Worm (Caenorhabditis elegans): ENCODE measurements around the gene utx-1.

Gene utx-1

DNA sequence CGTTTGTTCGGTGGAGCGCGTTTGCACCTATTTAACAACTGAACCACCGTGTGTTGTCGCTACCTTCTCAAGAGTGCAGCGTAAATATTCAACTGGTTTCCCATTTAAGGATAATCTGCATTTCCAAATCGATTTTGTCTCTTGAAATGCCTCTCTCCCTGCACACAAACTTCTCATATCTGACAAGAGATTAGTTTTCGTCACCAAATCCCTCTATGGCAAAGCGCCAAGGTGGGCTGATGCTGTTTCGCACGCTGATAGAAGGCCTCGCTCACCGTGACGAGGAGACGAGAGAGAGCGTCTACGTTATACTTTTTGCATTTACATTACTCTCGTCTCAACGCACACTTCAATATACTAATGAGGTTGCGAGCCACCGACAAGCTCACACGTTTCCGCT, 42.8 kb downstream of the utx-1 start:
- TF ChIP-seq K02D7.2 (tag; optimal IDR thresholded peaks at IDR 0.05) (no peak), pqm-1 (tag; optimal IDR thresholded peaks at IDR 0.05) (no peak), hlh-8 (tag; optimal IDR thresholded peaks at IDR 0.05) (no peak), nfya-1 (tag; optimal IDR thresholded peaks at IDR 0.05) (no peak), mec-3 (tag; optimal IDR thresholded peaks at IDR 0.05; ENCODE audit: borderline replicate concordance) (no peak), hlh-6 (tag; optimal IDR thresholded peaks at IDR 0.05) (no peak), unc-3 (GFP tag; conservative IDR thresholded peaks at IDR 0.05) (no peak), unc-3 (tag; optimal IDR thresholded peaks at IDR 0.05) (no peak), ceh-48 (tag; optimal IDR thresholded peaks at IDR 0.05) (no peak), hlh-13 (GFP tag; optimal IDR thresholded peaks at IDR 0.05) (no peak), ets-4 (tag; optimal IDR thresholded peaks at IDR 0.05) (no peak), C38D4.7 (GFP tag; optimal IDR thresholded peaks at IDR 0.05) (no peak), ceh-24 (tag; optimal IDR thresholded peaks at IDR 0.05) (no peak), syd-9 (tag; optimal IDR thresholded peaks at IDR 0.05) (no peak), tbx-2 (tag; optimal IDR thresholded peaks at IDR 0.05) (no peak), ztf-16 (tag; optimal IDR thresholded peaks at IDR 0.05) (no peak)

DNA sequence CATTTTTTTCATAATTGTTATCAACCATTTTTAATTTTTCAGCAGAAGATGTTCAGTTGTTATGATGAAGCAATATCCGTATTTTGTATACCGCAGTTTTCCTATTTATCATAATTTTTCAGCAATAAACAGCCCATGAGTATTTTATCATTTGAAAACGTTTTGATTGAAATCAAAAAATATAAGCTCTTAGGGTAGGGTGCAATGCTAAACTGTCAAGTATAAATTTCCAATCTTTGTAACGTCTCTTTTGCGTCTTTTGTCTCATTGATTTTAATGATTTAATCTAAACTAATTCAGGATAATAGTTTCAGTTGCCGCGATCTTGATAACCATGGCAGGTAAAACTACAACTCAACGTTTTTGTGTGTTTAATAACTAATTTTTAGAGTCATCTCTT, 44.3 kb downstream of the utx-1 start, which contains the start of gene F18E9.1:
Gene F18E9.1, plus strand, starts transcription at position 301 of the 400 bp plus-strand sequence.
- TF ChIP-seq ceh-9 (tag; optimal IDR thresholded peaks at IDR 0.05) (no peak), rnt-1 (tag; optimal IDR thresholded peaks at IDR 0.05) (no peak), ceh-6 (GFP tag; optimal IDR thresholded peaks at IDR 0.05) (no peak), C08G9.2 (tag; optimal IDR thresholded peaks at IDR 0.05) (no peak), sox-4 (tag; optimal IDR thresholded peaks at IDR 0.05) (no peak), pha-2 (tag; optimal IDR thresholded peaks at IDR 0.05) (no peak), pag-3 (tag; optimal IDR thresholded peaks at IDR 0.05; ENCODE audit: borderline replicate concordance) (no peak), ref-2 (tag; optimal IDR thresholded peaks at IDR 0.05) (no peak), odd-2 (tag; optimal IDR thresholded peaks at IDR 0.05) (no peak), ahr-1 (tag; optimal IDR thresholded peaks at IDR 0.05) (no peak), ztf-16 (tag; optimal IDR thresholded peaks at IDR 0.05) (no peak), ceh-18 (tag; optimal IDR thresholded peaks at IDR 0.05) (no peak), ceh-31 (tag; optimal IDR thresholded peaks at IDR 0.05) (no peak), gmeb-2 (tag; optimal IDR thresholded peaks at IDR 0.05) (no peak), ets-4 (tag; optimal IDR thresholded peaks at IDR 0.05) (no peak)

DNA sequence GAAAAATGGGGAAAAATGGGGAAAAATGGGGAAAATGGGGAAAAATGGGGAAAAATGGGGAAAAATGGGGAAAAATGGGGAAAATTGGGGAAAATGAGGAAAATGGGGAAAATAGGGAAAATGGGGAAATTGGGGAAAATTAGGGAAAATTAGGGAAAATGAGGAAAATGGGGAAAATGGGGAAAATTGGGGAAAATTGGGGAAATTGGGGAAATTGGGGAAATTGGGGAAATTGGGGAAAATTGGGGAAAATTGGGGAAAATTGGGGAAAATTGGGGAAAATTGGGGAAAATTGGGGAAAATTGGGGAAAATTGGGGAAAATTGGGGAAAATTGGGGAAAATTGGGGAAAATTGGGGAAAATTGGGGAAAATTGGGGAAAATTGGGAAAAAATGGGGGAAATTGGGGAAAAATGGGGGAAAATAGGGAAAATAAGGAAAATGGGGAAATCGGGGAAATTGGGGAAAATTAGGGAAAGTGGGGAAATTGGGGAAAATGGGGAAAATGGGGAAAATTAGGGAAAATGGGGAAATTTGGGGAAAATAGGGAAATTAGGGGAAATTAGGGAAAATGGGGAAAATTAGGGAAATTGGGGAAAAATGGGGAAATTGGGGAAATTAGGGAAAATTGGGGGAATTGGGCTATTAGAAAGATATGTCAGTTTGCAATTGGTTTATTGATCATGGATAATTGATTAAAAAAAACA, 45.9 kb downstream of the utx-1 start:
- TF ChIP-seq mec-3 (tag; optimal IDR thresholded peaks at IDR 0.05; ENCODE audit: borderline replicate concordance) = no peak
- no peak for TF ChIP-seq T23F11.4 (GFP tag; optimal IDR thresholded peaks at IDR 0.05)
- TF ChIP-seq C38D4.7 (GFP tag; optimal IDR thresholded peaks at IDR 0.05) = peak; percentile 58
- TF ChIP-seq che-1 (tag; optimal IDR thresholded peaks at IDR 0.05) = peak; percentile 69
- TF ChIP-seq hlh-6 (tag; optimal IDR thresholded peaks at IDR 0.05) = no peak
- peak; percentile 24 for TF ChIP-seq gmeb-2 (tag; optimal IDR thresholded peaks at IDR 0.05)
- no peak for TF ChIP-seq fkh-10 (GFP tag; optimal IDR thresholded peaks at IDR 0.05)
- peak; percentile 18 for TF ChIP-seq sox-4 (tag; optimal IDR thresholded peaks at IDR 0.05)
- TF ChIP-seq elt-4 (tag; optimal IDR thresholded peaks at IDR 0.05) = no peak
- no peak for TF ChIP-seq dve-1 (tag; optimal IDR thresholded peaks at IDR 0.05)
- no peak for TF ChIP-seq ceh-2 (tag; optimal IDR thresholded peaks at IDR 0.05)
- TF ChIP-seq F13H6.1 (tag; optimal IDR thresholded peaks at IDR 0.05) = no peak
- TF ChIP-seq lin-11 (tag; optimal IDR thresholded peaks at IDR 0.05) = peak; percentile 65
- no peak for TF ChIP-seq ets-4 (tag; optimal IDR thresholded peaks at IDR 0.05)
- TF ChIP-seq ceh-6 (GFP tag; optimal IDR thresholded peaks at IDR 0.05) = no peak
- TF ChIP-seq pha-4 (tag; optimal IDR thresholded peaks at IDR 0.05) = no peak
- no peak for TF ChIP-seq elt-2 (tag; optimal IDR thresholded peaks at IDR 0.05)
- TF ChIP-seq ztf-16 (tag; optimal IDR thresholded peaks at IDR 0.05) = no peak
- TF ChIP-seq hlh-8 (tag; optimal IDR thresholded peaks at IDR 0.05) = no peak
- TF ChIP-seq unc-3 (GFP tag; conservative IDR thresholded peaks at IDR 0.05) = peak; percentile 66
- no peak for TF ChIP-seq unc-3 (tag; optimal IDR thresholded peaks at IDR 0.05)
- TF ChIP-seq Y22D7AL.16 (tag; optimal IDR thresholded peaks at IDR 0.05) = no peak
- TF ChIP-seq ceh-19 (GFP tag; optimal IDR thresholded peaks at IDR 0.05) = peak; percentile 32
- no peak for TF ChIP-seq pqm-1 (tag; optimal IDR thresholded peaks at IDR 0.05)
- no peak for TF ChIP-seq madf-2 (tag; optimal IDR thresholded peaks at IDR 0.05)
- TF ChIP-seq nhr-232 (tag; optimal IDR thresholded peaks at IDR 0.05) = no peak
- no peak for TF ChIP-seq tbx-7 (tag; optimal IDR thresholded peaks at IDR 0.05)
- no peak for TF ChIP-seq ceh-24 (tag; optimal IDR thresholded peaks at IDR 0.05)
- no peak for TF ChIP-seq rnt-1 (tag; optimal IDR thresholded peaks at IDR 0.05)
- TF ChIP-seq nhr-11 (tag; optimal IDR thresholded peaks at IDR 0.05) = no peak
- no peak for TF ChIP-seq K02D7.2 (tag; optimal IDR thresholded peaks at IDR 0.05)
- TF ChIP-seq ceh-48 (tag; optimal IDR thresholded peaks at IDR 0.05) = no peak
- TF ChIP-seq ceh-14 (tag; optimal IDR thresholded peaks at IDR 0.05) = no peak
